Worm (Caenorhabditis elegans): Measurements from ENCODE around the gene sru-27.

ce11 chrV:1454762-1455161, 44.5 kb upstream of the sru-27 start, which contains the start of gene chil-14:
- TF ChIP-seq elt-3 (tag; optimal IDR thresholded peaks at IDR 0.05) (no peak), ztf-11 (tag; optimal IDR thresholded peaks at IDR 0.05) (no peak), rnt-1 (tag; optimal IDR thresholded peaks at IDR 0.05) (no peak), aha-1 (tag; optimal IDR thresholded peaks at IDR 0.05) (no peak), swsn-7 (tag; optimal IDR thresholded peaks at IDR 0.05) (no peak), nhr-28 (tag; optimal IDR thresholded peaks at IDR 0.05) (no peak), fos-1 (tag; optimal IDR thresholded peaks at IDR 0.05) (no peak)

Data from whole organism, L1 larva.